Fruit fly (Drosophila melanogaster) whole organism, embryonic: ENCODE results near the gene Sirup.

Experiments used
- Bgb ChIP-seq: fragments of 200-800 bp; sonication (Bioruptor generic); IDR thresholded peaks from 2 replicates; pipeline ENCODE4 v1.3.6; 2022; ENCODE audit warnings: missing biosample characterization, missing genetic modification characterization; ENCODE audit not compliant: partially characterized antibody
- C15 ChIP-seq: fragments of 200-800 bp; sonication (Bioruptor generic); IDR thresholded peaks from 3 replicates; pipeline ENCODE4 v1.3.6; 2022; ENCODE audit warnings: missing biosample characterization, missing genetic modification characterization
- CG10543 ChIP-seq: fragments of 200-800 bp; sonication (Bioruptor generic); optimal IDR thresholded peaks from 3 replicates; lab custom pipeline; 2017; ENCODE audit warnings: missing biosample characterization, mild to moderate bottlenecking, missing genetic modification characterization, moderate library complexity
- CG10654 ChIP-seq: fragments of 200-800 bp; sonication (Bioruptor generic); optimal IDR thresholded peaks from 2 replicates; lab custom pipeline; 2016; ENCODE audit warnings: missing biosample characterization, missing genetic modification characterization
- CG11247 ChIP-seq: fragments of 200-800 bp; sonication (Bioruptor generic); IDR thresholded peaks from 2 replicates; pipeline ENCODE4 v1.3.6; 2022; ENCODE audit warnings: missing biosample characterization, missing genetic modification characterization
- CG11695 ChIP-seq: fragments of 200-800 bp; sonication (Bioruptor generic); IDR thresholded peaks from 3 replicates; pipeline ENCODE4 v1.3.6; 2022; ENCODE audit warnings: missing biosample characterization, missing genetic modification characterization
- CG12219 ChIP-seq: fragments of 200-800 bp; sonication (Bioruptor generic); optimal IDR thresholded peaks from 3 replicates; lab custom pipeline; 2018; ENCODE audit warnings: missing biosample characterization, mild to moderate bottlenecking, missing genetic modification characterization
- CG12299 ChIP-seq: fragments of 200-800 bp; sonication (Bioruptor generic); optimal IDR thresholded peaks from 2 replicates; lab custom pipeline; 2018; ENCODE audit warnings: missing biosample characterization, mild to moderate bottlenecking, missing genetic modification characterization
- CG12391 ChIP-seq: fragments of 200-800 bp; sonication (Bioruptor generic); optimal IDR thresholded peaks from 3 replicates; lab custom pipeline; 2018; ENCODE audit warnings: missing biosample characterization, mild to moderate bottlenecking, missing genetic modification characterization, moderate library complexity
- CG12659 ChIP-seq: fragments of 200-800 bp; sonication (Bioruptor generic); optimal IDR thresholded peaks from 3 replicates; lab custom pipeline; 2017; ENCODE audit warnings: mild to moderate bottlenecking, missing biosample characterization, missing genetic modification reagents, missing genetic modification characterization
- CG13424 ChIP-seq: fragments of 200-800 bp; sonication (Bioruptor generic); optimal IDR thresholded peaks from 2 replicates; lab custom pipeline; 2019; ENCODE audit warnings: missing biosample characterization, mild to moderate bottlenecking, missing genetic modification characterization, moderate library complexity
- CG15269 ChIP-seq: fragments of 200-800 bp; sonication (Bioruptor generic); optimal IDR thresholded peaks from 2 replicates; lab custom pipeline; 2018; ENCODE audit warnings: missing biosample characterization, mild to moderate bottlenecking, missing genetic modification characterization, moderate library complexity
- CG15601 ChIP-seq: fragments of 200-800 bp; sonication (Bioruptor generic); optimal IDR thresholded peaks from 3 replicates; lab custom pipeline; 2019; ENCODE audit warnings: missing biosample characterization, mild to moderate bottlenecking, missing genetic modification characterization, moderate library complexity
- CG17385 ChIP-seq: fragments of 200-800 bp; sonication (Bioruptor generic); optimal IDR thresholded peaks from 3 replicates; lab custom pipeline; 2018; ENCODE audit warnings: missing biosample characterization, mild to moderate bottlenecking, missing genetic modification characterization
- CG17829 ChIP-seq: fragments of 200-800 bp; optimal IDR thresholded peaks from 2 replicates; lab custom pipeline; 2019; ENCODE audit warnings: missing biosample characterization, mild to moderate bottlenecking, missing genetic modification characterization, moderate library complexity
- CG18476 ChIP-seq: fragments of 200-800 bp; sonication (Bioruptor generic); optimal IDR thresholded peaks from 2 replicates; lab custom pipeline; 2016; ENCODE audit warnings: missing biosample characterization, mild to moderate bottlenecking, missing genetic modification characterization
- CG6689 ChIP-seq: fragments of 200-800 bp; sonication (Bioruptor generic); IDR thresholded peaks from 2 replicates; pipeline ENCODE4 v1.3.6; 2022; ENCODE audit warnings: missing biosample characterization, missing genetic modification characterization
- Dbx ChIP-seq: fragments of 200-800 bp; sonication (Bioruptor generic); IDR thresholded peaks from 3 replicates; pipeline ENCODE4 v1.3.6; 2022; ENCODE audit warnings: missing biosample characterization, missing genetic modification characterization
- Doc3 ChIP-seq: fragments of 200-800 bp; sonication (Bioruptor generic); IDR thresholded peaks from 3 replicates; pipeline ENCODE4 v1.3.6; 2022; ENCODE audit warnings: missing biosample characterization, missing genetic modification characterization; ENCODE audit not compliant: partially characterized antibody
- Dp ChIP-seq: fragments of 200-800 bp; sonication (Bioruptor generic); optimal IDR thresholded peaks from 2 replicates; lab custom pipeline; 2018; ENCODE audit warnings: missing biosample characterization, mild to moderate bottlenecking, missing genetic modification characterization, moderate library complexity
- HHEX ChIP-seq: fragments of 200-800 bp; sonication (Bioruptor generic); optimal IDR thresholded peaks from 3 replicates; lab custom pipeline; 2017; ENCODE audit warnings: missing biosample characterization, mild to moderate bottlenecking, missing genetic modification characterization, missing genetic modification reagents
- Kr ChIP-seq: fragments of 200-800 bp; sonication (Bioruptor generic); optimal IDR thresholded peaks from 2 replicates; lab custom pipeline; 2017; ENCODE audit warnings: missing biosample characterization, mild to moderate bottlenecking, missing genetic modification characterization
- MBD-R2 ChIP-seq: fragments of 200-800 bp; sonication (Bioruptor generic); IDR thresholded peaks from 2 replicates; pipeline ENCODE4 v1.3.6; 2022; ENCODE audit warnings: missing biosample characterization, missing genetic modification characterization
- Meics ChIP-seq: fragments of 200-800 bp; sonication (Bioruptor generic); optimal IDR thresholded peaks from 2 replicates; lab custom pipeline; 2017; ENCODE audit warnings: missing biosample characterization, mild to moderate bottlenecking, missing genetic modification characterization
- Mes4 ChIP-seq: fragments of 200-800 bp; sonication (Bioruptor generic); optimal IDR thresholded peaks from 2 replicates; lab custom pipeline; 2016; ENCODE audit warnings: missing biosample characterization, missing genetic modification characterization
- Oli ChIP-seq: fragments of 200-800 bp; sonication (Bioruptor generic); optimal IDR thresholded peaks from 2 replicates; lab custom pipeline; 2018; ENCODE audit warnings: missing biosample characterization, mild to moderate bottlenecking, missing genetic modification characterization, moderate library complexity
- aop ChIP-seq: fragments of 200-800 bp; sonication (Bioruptor generic); IDR thresholded peaks from 2 replicates; pipeline ENCODE4 v1.3.6; 2022; ENCODE audit warnings: missing biosample characterization, missing genetic modification characterization
- gem ChIP-seq: fragments of 200-800 bp; sonication (Bioruptor generic); optimal IDR thresholded peaks from 2 replicates; lab custom pipeline; 2019; ENCODE audit warnings: missing biosample characterization, mild to moderate bottlenecking, missing genetic modification characterization, moderate library complexity
- gsb-n ChIP-seq: fragments of 200-800 bp; sonication (Bioruptor generic); optimal IDR thresholded peaks from 3 replicates; lab custom pipeline; 2018; ENCODE audit warnings: missing biosample characterization, mild to moderate bottlenecking, missing genetic modification characterization
- kni ChIP-seq: fragments of 200-800 bp; sonication (Bioruptor generic); optimal IDR thresholded peaks from 3 replicates; lab custom pipeline; 2017; ENCODE audit warnings: mild to moderate bottlenecking, missing biosample characterization, missing genetic modification reagents, missing genetic modification characterization
- mirr ChIP-seq: fragments of 200-800 bp; sonication (Bioruptor generic); optimal IDR thresholded peaks from 3 replicates; lab custom pipeline; 2018; ENCODE audit warnings: missing biosample characterization, mild to moderate bottlenecking, missing genetic modification characterization
- pb ChIP-seq: fragments of 200-800 bp; sonication (Bioruptor generic); optimal IDR thresholded peaks from 3 replicates; lab custom pipeline; 2016; ENCODE audit warnings: missing biosample characterization, missing genetic modification characterization
- pita ChIP-seq: fragments of 200-800 bp; sonication (Bioruptor generic); optimal IDR thresholded peaks from 2 replicates; lab custom pipeline; 2017; ENCODE audit warnings: missing biosample characterization, mild to moderate bottlenecking, missing genetic modification characterization
- scrt ChIP-seq: fragments of 200-800 bp; sonication (Bioruptor generic); optimal IDR thresholded peaks from 2 replicates; lab custom pipeline; 2018; ENCODE audit warnings: missing biosample characterization, mild to moderate bottlenecking, missing genetic modification characterization, moderate library complexity
- sd ChIP-seq: fragments of 200-800 bp; sonication (Bioruptor generic); optimal IDR thresholded peaks from 3 replicates; lab custom pipeline; 2018; ENCODE audit warnings: missing biosample characterization, mild to moderate bottlenecking, missing genetic modification characterization, moderate library complexity
- sug ChIP-seq: fragments of 200-800 bp; optimal IDR thresholded peaks from 2 replicates; lab custom pipeline; 2019; ENCODE audit warnings: missing biosample characterization, mild to moderate bottlenecking, missing genetic modification characterization, moderate library complexity
- tll ChIP-seq, 2 experiments: fragments of 200-800 bp in 1 of 2; fragments of >200 bp in 1 of 2; sonication (Bioruptor generic) in 1 of 2; optimal IDR thresholded peaks; 2 replicates each; lab custom pipeline; 2017 to 2019; ENCODE audit warnings: missing biosample characterization in 2 of 2, missing genetic modification characterization in 2 of 2, mild to moderate bottlenecking in 1 of 2, moderate library complexity in 1 of 2
- tx ChIP-seq: fragments of 200-800 bp; sonication (Bioruptor generic); optimal IDR thresholded peaks from 2 replicates; lab custom pipeline; 2016; ENCODE audit warnings: missing biosample characterization, missing genetic modification characterization
- vnd ChIP-seq: fragments of 200-800 bp; sonication (Bioruptor generic); IDR thresholded peaks from 3 replicates; pipeline ENCODE4 v1.3.6; 2022; ENCODE audit warnings: missing biosample characterization, missing genetic modification characterization; ENCODE audit not compliant: partially characterized antibody

Gene Sirup

dm6 chr2L:8010602-8011455 lies 12.2 kb downstream of the Sirup start, which contains the start of the genes Glyat and Tg (continued):
- TF ChIP-seq gsb-n (tag; lab: Kevin White, UChicago) (peak; percentile 1), HHEX (peak; percentile 1), CG15269 (tag; lab: Kevin White, UChicago) (peak; percentile 25), Kr (no peak), kni (GFP tag; lab: Kevin White, UChicago) (no peak), Mes4 (GFP tag; lab: Kevin White, UChicago) (no peak), CG18476 (peak; percentile 2), gem (tag; lab: Kevin White, UChicago) (peak; percentile 47), MBD-R2 (GFP tag; lab: Robert Waterston, UW) (0 out of 2 replicates have a peak, but pooled peaks have one; percentile 6), mirr (no peak), CG6689 (peak; percentile 100), CG12391 (tag; lab: Kevin White, UChicago) (peak; percentile 40), Dbx (GFP tag; lab: Robert Waterston, UW) (peak; percentile 45; the same call in 2 of the 3 replicates), scrt (GFP tag; lab: Kevin White, UChicago) (no peak), CG15601 (tag; lab: Kevin White, UChicago) (peak; percentile 56), Bgb (GFP tag; lab: Robert Waterston, UW) (peak; percentile 33; the same call in 1 of the 2 replicates), CG10543 (peak; percentile 11), C15 (GFP tag; lab: Robert Waterston, UW) (no peak), sd (tag; lab: Kevin White, UChicago) (peak; percentile 49), Dp (GFP tag; lab: Kevin White, UChicago) (peak; percentile 77), CG12219 (GFP tag; lab: Kevin White, UChicago) (no peak), CG12659 (GFP tag; lab: Kevin White, UChicago) (peak; percentile 36), CG17385 (GFP tag; lab: Kevin White, UChicago) (no peak), Oli (peak; percentile 4), tll (GFP tag; optimal IDR thresholded peaks at IDR 0.05; lab: Kevin White, UChicago) (no peak), Doc3 (GFP tag; lab: Robert Waterston, UW) (peak; percentile 47; the same call in 2 of the 3 replicates), pita (GFP tag; lab: Kevin White, UChicago) (no peak), aop (GFP tag; lab: Robert Waterston, UW) (no peak), tx (GFP tag; lab: Kevin White, UChicago) (no peak), CG11695 (GFP tag; lab: Robert Waterston, UW) (peak; percentile 48; the same call in 1 of the 3 replicates), CG12299 (tag; lab: Kevin White, UChicago) (no peak), Meics (GFP tag; lab: Kevin White, UChicago) (peak; percentile 20), CG17829 (peak; percentile 19), CG11247 (peak; percentile 40; the same call in 1 of the 2 replicates), sug (tag; lab: Kevin White, UChicago) (peak; percentile 19), pb (GFP tag; lab: Kevin White, UChicago) (no peak), CG10654 (GFP tag; lab: Kevin White, UChicago) (no peak), CG13424 (tag; lab: Kevin White, UChicago) (peak; percentile 19), vnd (0 out of 3 replicates have a peak, but pooled peaks have one; percentile 21)
